Worm (Caenorhabditis elegans) whole organism, mixed stage, embryonic: ENCODE data around the gene lido-12.

Experiments used
- blmp-1 ChIP-seq: fragments of 150-350 bp; optimal IDR thresholded peaks from 2 replicates; lab custom pipeline; 2014; ENCODE audit warnings: missing biosample characterization, missing genetic modification characterization
- ces-1 ChIP-seq: fragments of 150-350 bp; optimal IDR thresholded peaks from 2 replicates; lab custom pipeline; 2014; ENCODE audit warnings: missing biosample characterization, missing genetic modification reagents, missing genetic modification characterization
- elt-1 ChIP-seq: sonication (generic microtip); optimal IDR thresholded peaks from 2 replicates; lab custom pipeline; 2017; ENCODE audit warnings: missing genetic modification characterization, mild to moderate bottlenecking, missing compliant biosample characterization, antibody characterized with exemption, moderate library complexity, borderline replicate concordance; ENCODE audit not compliant: insufficient read depth
- lin-13 ChIP-seq: fragments of 150-350 bp; optimal IDR thresholded peaks from 2 replicates; lab custom pipeline; 2014; ENCODE audit warnings: missing biosample characterization, missing genetic modification characterization
- lin-32 ChIP-seq: fragments of 200-800 bp; sonication (Bioruptor generic); optimal IDR thresholded peaks from 2 replicates; lab custom pipeline; 2018; ENCODE audit warnings: mild to moderate bottlenecking, missing genetic modification characterization, missing compliant biosample characterization
- mab-5 ChIP-seq: fragments of 150-350 bp; optimal IDR thresholded peaks from 2 replicates; lab custom pipeline; 2014; ENCODE audit warnings: missing biosample characterization, missing genetic modification characterization
- nhr-12 ChIP-seq: fragments of 150-350 bp; optimal IDR thresholded peaks from 2 replicates; lab custom pipeline; 2014; ENCODE audit warnings: missing biosample characterization, missing genetic modification characterization
- nhr-237 ChIP-seq: fragments of 150-350 bp; optimal IDR thresholded peaks from 2 replicates; lab custom pipeline; 2014; ENCODE audit warnings: missing biosample characterization, missing genetic modification characterization
- nhr-76 ChIP-seq: sonication (generic microtip); optimal IDR thresholded peaks from 2 replicates; lab custom pipeline; 2017; ENCODE audit warnings: missing biosample characterization, missing genetic modification characterization
- pha-4 ChIP-seq: fragments of 150-350 bp; optimal IDR thresholded peaks from 2 replicates; lab custom pipeline; 2018; ENCODE audit warnings: missing biosample characterization, missing genetic modification reagents, missing genetic modification characterization
- unc-39 ChIP-seq: fragments of 150-350 bp; optimal IDR thresholded peaks from 2 replicates; lab custom pipeline; 2014; ENCODE audit warnings: missing biosample characterization, missing genetic modification characterization
- zip-8 ChIP-seq: fragments of 150-350 bp; optimal IDR thresholded peaks from 2 replicates; lab custom pipeline; 2014; ENCODE audit warnings: missing biosample characterization, missing genetic modification characterization

- TF ChIP-seq nhr-237 (tag; lab: Kevin White, UChicago), result no peak
- no peak for TF ChIP-seq mab-5 (tag; lab: Kevin White, UChicago)
- TF ChIP-seq nhr-12 (tag; lab: Kevin White, UChicago), result no peak
- TF ChIP-seq ces-1 (GFP tag; lab: Kevin White, UChicago), result no peak
- no peak for TF ChIP-seq lin-32 (GFP tag; lab: Kevin White, UChicago)
- no peak for TF ChIP-seq unc-39 (tag; lab: Kevin White, UChicago)
- no peak for TF ChIP-seq nhr-76 (tag; lab: Kevin White, UChicago)
- no peak for TF ChIP-seq elt-1
- no peak for TF ChIP-seq lin-13 (tag; lab: Kevin White, UChicago)
- TF ChIP-seq pha-4 (tag; lab: Kevin White, UChicago), result no peak
- TF ChIP-seq zip-8, result no peak
- no peak for TF ChIP-seq blmp-1 (tag; lab: Kevin White, UChicago)
Observed at ce11 chrII:3044023-3044422, 38.4 kb downstream of the lido-12 start, which contains the start of gene sri-29.
